Fruit fly (Drosophila melanogaster) whole organism, embryonic: ENCODE measurements around the gene Dok.
A peak's percentile ranks its signal among the peaks of the same experiment; 100 is the strongest.

Experiments used
- Bteb2 ChIP-seq: fragments of 200-800 bp; sonication (Bioruptor generic); optimal IDR thresholded peaks from 2 replicates; lab custom pipeline; 2016; ENCODE audit warnings: missing biosample characterization, missing genetic modification characterization
- CG10209 ChIP-seq: fragments of 200-800 bp; sonication (Bioruptor generic); optimal IDR thresholded peaks from 3 replicates; lab custom pipeline; 2017; ENCODE audit warnings: missing biosample characterization, mild to moderate bottlenecking, missing genetic modification characterization, missing genetic modification reagents
- CG10274 ChIP-seq: fragments of 200-800 bp; sonication (Bioruptor generic); optimal IDR thresholded peaks from 3 replicates; lab custom pipeline; 2017; ENCODE audit warnings: missing biosample characterization, mild to moderate bottlenecking, missing genetic modification characterization
- CG10565 ChIP-seq: fragments of 200-800 bp; sonication (Bioruptor generic); optimal IDR thresholded peaks from 3 replicates; lab custom pipeline; 2016; ENCODE audit warnings: missing biosample characterization, mild to moderate bottlenecking, missing genetic modification characterization
- CG10979 ChIP-seq: fragments of 200-800 bp; sonication (Bioruptor generic); optimal IDR thresholded peaks from 2 replicates; lab custom pipeline; 2018; ENCODE audit warnings: missing biosample characterization, mild to moderate bottlenecking, missing genetic modification characterization, moderate library complexity
- CG11247 ChIP-seq: fragments of 200-800 bp; sonication (Bioruptor generic); IDR thresholded peaks from 2 replicates; pipeline ENCODE4 v1.3.6; 2022; ENCODE audit warnings: missing biosample characterization, missing genetic modification characterization
- CG1233 ChIP-seq: fragments of 200-800 bp; sonication (Bioruptor generic); optimal IDR thresholded peaks from 4 replicates; lab custom pipeline; 2018; ENCODE audit warnings: missing biosample characterization, mild to moderate bottlenecking, missing genetic modification characterization
- CG12659 ChIP-seq: fragments of 200-800 bp; sonication (Bioruptor generic); optimal IDR thresholded peaks from 3 replicates; lab custom pipeline; 2017; ENCODE audit warnings: mild to moderate bottlenecking, missing biosample characterization, missing genetic modification reagents, missing genetic modification characterization
- CG14050 ChIP-seq: fragments of 200-800 bp; sonication (Bioruptor generic); IDR thresholded peaks from 3 replicates; pipeline ENCODE4 v1.3.6; 2022; ENCODE audit warnings: missing biosample characterization, missing genetic modification characterization
- CG14965 ChIP-seq: fragments of 200-800 bp; sonication (Bioruptor generic); optimal IDR thresholded peaks from 2 replicates; lab custom pipeline; 2016; ENCODE audit warnings: missing biosample characterization, missing genetic modification characterization, borderline replicate concordance
- CG15514 ChIP-seq: fragments of 200-800 bp; sonication (Bioruptor generic); optimal IDR thresholded peaks from 3 replicates; lab custom pipeline; 2017; ENCODE audit warnings: missing biosample characterization, missing genetic modification characterization, mild to moderate bottlenecking, moderate library complexity, missing genetic modification reagents
- CG2129 ChIP-seq: fragments of 200-800 bp; sonication (Bioruptor generic); IDR thresholded peaks from 2 replicates; pipeline ENCODE4 v1.3.6; 2022; ENCODE audit warnings: missing biosample characterization, missing genetic modification characterization; ENCODE audit not compliant: partially characterized antibody
- CG30431 ChIP-seq: fragments of 200-800 bp; sonication (Bioruptor generic); optimal IDR thresholded peaks from 2 replicates; lab custom pipeline; 2017; ENCODE audit warnings: missing biosample characterization, missing genetic modification characterization
- CG33557 ChIP-seq: fragments of 200-800 bp; sonication (Bioruptor generic); optimal IDR thresholded peaks from 2 replicates; lab custom pipeline; 2019; ENCODE audit warnings: missing biosample characterization, mild to moderate bottlenecking, missing genetic modification characterization, moderate library complexity
- CG4360 ChIP-seq: fragments of 200-800 bp; sonication (Bioruptor generic); IDR thresholded peaks from 2 replicates; pipeline ENCODE4 v1.3.6; 2022; ENCODE audit warnings: missing biosample characterization, missing genetic modification characterization
- CG4424 ChIP-seq: fragments of 200-800 bp; sonication (Bioruptor generic); optimal IDR thresholded peaks from 3 replicates; lab custom pipeline; 2016; ENCODE audit warnings: missing biosample characterization, missing genetic modification characterization
- CG4617 ChIP-seq: fragments of 200-800 bp; sonication (Bioruptor generic); optimal IDR thresholded peaks from 3 replicates; lab custom pipeline; 2016; ENCODE audit warnings: missing biosample characterization, missing genetic modification characterization, borderline replicate concordance
- CG4707 ChIP-seq: fragments of 200-800 bp; sonication (Bioruptor generic); optimal IDR thresholded peaks from 2 replicates; lab custom pipeline; 2018; ENCODE audit warnings: missing biosample characterization, mild to moderate bottlenecking, missing genetic modification characterization, moderate library complexity
- CG6765 ChIP-seq: fragments of 200-800 bp; sonication (Bioruptor generic); optimal IDR thresholded peaks from 3 replicates; lab custom pipeline; 2017; ENCODE audit warnings: missing biosample characterization, mild to moderate bottlenecking, missing genetic modification characterization
- CG7357 ChIP-seq: fragments of 200-800 bp; sonication (Bioruptor generic); IDR thresholded peaks from 3 replicates; pipeline ENCODE4 v1.3.6; 2022; ENCODE audit warnings: missing biosample characterization, missing genetic modification characterization
- CG8089 ChIP-seq: fragments of 200-800 bp; sonication (Bioruptor generic); optimal IDR thresholded peaks from 3 replicates; lab custom pipeline; 2016; ENCODE audit warnings: missing biosample characterization, missing genetic modification characterization
- CG8765 ChIP-seq: fragments of 200-800 bp; sonication (Bioruptor generic); IDR thresholded peaks from 2 replicates; pipeline ENCODE4 v1.3.6; 2022; ENCODE audit warnings: missing biosample characterization, missing genetic modification characterization
- CHES-1-like ChIP-seq: fragments of 200-800 bp; sonication (Bioruptor generic); optimal IDR thresholded peaks from 2 replicates; lab custom pipeline; 2016; ENCODE audit warnings: missing biosample characterization, missing genetic modification characterization
- Dip2 ChIP-seq: fragments of 200-800 bp; sonication (Bioruptor generic); IDR thresholded peaks from 2 replicates; pipeline ENCODE4 v1.3.6; 2022; ENCODE audit warnings: missing biosample characterization, missing genetic modification characterization
- Fer2 ChIP-seq: fragments of 200-800 bp; sonication (Bioruptor generic); optimal IDR thresholded peaks from 2 replicates; lab custom pipeline; 2018; ENCODE audit warnings: missing biosample characterization, mild to moderate bottlenecking, missing genetic modification characterization, moderate library complexity
- H2.0 ChIP-seq: fragments of 200-800 bp; sonication (Bioruptor generic); IDR thresholded peaks from 2 replicates; pipeline ENCODE4 v1.3.6; 2022; ENCODE audit warnings: missing biosample characterization, missing genetic modification characterization
- Lpt ChIP-seq: fragments of >200 bp; optimal IDR thresholded peaks from 2 replicates; lab custom pipeline; 2018; ENCODE audit warnings: missing biosample characterization, missing genetic modification characterization
- MESR4 ChIP-seq: fragments of 200-800 bp; sonication (Bioruptor generic); optimal IDR thresholded peaks from 2 replicates; lab custom pipeline; 2018; ENCODE audit warnings: missing biosample characterization, mild to moderate bottlenecking, missing genetic modification characterization, moderate library complexity
- Mes4 ChIP-seq: fragments of 200-800 bp; sonication (Bioruptor generic); optimal IDR thresholded peaks from 2 replicates; lab custom pipeline; 2016; ENCODE audit warnings: missing biosample characterization, missing genetic modification characterization
- NK7.1 ChIP-seq: fragments of 200-800 bp; sonication (Bioruptor generic); optimal IDR thresholded peaks from 3 replicates; lab custom pipeline; 2016; ENCODE audit warnings: missing biosample characterization, missing genetic modification characterization
- Oaz ChIP-seq: fragments of 200-800 bp; sonication (Bioruptor generic); IDR thresholded peaks from 2 replicates; pipeline ENCODE4 v1.3.6; 2022; ENCODE audit warnings: missing biosample characterization, missing genetic modification characterization
- Pdp1 ChIP-seq, 2 experiments: fragments of 200-800 bp; sonication (Bioruptor generic); optimal IDR thresholded peaks; 3 replicates each; lab custom pipeline; 2016; ENCODE audit warnings: missing biosample characterization in 2 of 2, missing genetic modification characterization in 2 of 2, mild to moderate bottlenecking in 1 of 2, moderate library complexity in 1 of 2
- Ravus ChIP-seq: fragments of 200-800 bp; sonication (Bioruptor generic); IDR thresholded peaks from 2 replicates; pipeline ENCODE4 v1.3.6; 2022; ENCODE audit warnings: missing biosample characterization, missing genetic modification characterization
- Rx ChIP-seq: fragments of 200-800 bp; sonication (Bioruptor generic); IDR thresholded peaks from 2 replicates; pipeline ENCODE4 v1.3.6; 2022; ENCODE audit warnings: missing biosample characterization, missing genetic modification characterization
- Scr ChIP-seq: fragments of 200-800 bp; sonication (Bioruptor generic); IDR thresholded peaks from 2 replicates; pipeline ENCODE4 v1.3.6; 2022; ENCODE audit warnings: missing biosample characterization, missing genetic modification characterization; ENCODE audit not compliant: partially characterized antibody
- btn ChIP-seq: fragments of 200-800 bp; sonication (Bioruptor generic); optimal IDR thresholded peaks from 2 replicates; lab custom pipeline; 2016; ENCODE audit warnings: missing biosample characterization, missing genetic modification characterization
- da ChIP-seq: fragments of 200-800 bp; sonication (Bioruptor generic); optimal IDR thresholded peaks from 2 replicates; lab custom pipeline; 2016; ENCODE audit warnings: missing biosample characterization, missing genetic modification characterization
- eyg ChIP-seq: fragments of 200-800 bp; sonication (Bioruptor generic); optimal IDR thresholded peaks from 3 replicates; lab custom pipeline; 2016; ENCODE audit warnings: missing biosample characterization, missing genetic modification characterization
- gcm ChIP-seq: fragments of 200-800 bp; sonication (Bioruptor generic); optimal IDR thresholded peaks from 2 replicates; lab custom pipeline; 2019; ENCODE audit warnings: missing biosample characterization, mild to moderate bottlenecking, missing genetic modification characterization, moderate library complexity
- ham ChIP-seq: fragments of 200-800 bp; sonication (Bioruptor generic); IDR thresholded peaks from 2 replicates; pipeline ENCODE4 v1.3.6; 2022; ENCODE audit warnings: missing biosample characterization, missing genetic modification characterization
- hbn ChIP-seq: fragments of 200-800 bp; sonication (Bioruptor generic); IDR thresholded peaks from 2 replicates; pipeline ENCODE4 v1.3.6; 2022; ENCODE audit warnings: missing biosample characterization, missing genetic modification characterization; ENCODE audit not compliant: partially characterized antibody
- kah ChIP-seq: fragments of 200-800 bp; sonication (Bioruptor generic); optimal IDR thresholded peaks from 2 replicates; lab custom pipeline; 2018; ENCODE audit warnings: missing biosample characterization, mild to moderate bottlenecking, missing genetic modification characterization
- maf-S ChIP-seq: fragments of 200-800 bp; sonication (Bioruptor generic); optimal IDR thresholded peaks from 2 replicates; lab custom pipeline; 2016; ENCODE audit warnings: missing biosample characterization, missing genetic modification characterization
- mirr ChIP-seq: fragments of 200-800 bp; sonication (Bioruptor generic); optimal IDR thresholded peaks from 3 replicates; lab custom pipeline; 2018; ENCODE audit warnings: missing biosample characterization, mild to moderate bottlenecking, missing genetic modification characterization
- mld ChIP-seq: fragments of 200-800 bp; sonication (Bioruptor generic); IDR thresholded peaks from 3 replicates; pipeline ENCODE4 v1.3.6; 2022; ENCODE audit warnings: missing biosample characterization, missing genetic modification characterization; ENCODE audit not compliant: partially characterized antibody
- oc ChIP-seq: fragments of 200-800 bp; sonication (Bioruptor generic); optimal IDR thresholded peaks from 2 replicates; lab custom pipeline; 2018; ENCODE audit warnings: missing biosample characterization, mild to moderate bottlenecking, missing genetic modification characterization, moderate library complexity
- run ChIP-seq: fragments of 200-800 bp; sonication (Bioruptor generic); optimal IDR thresholded peaks from 3 replicates; lab custom pipeline; 2018; ENCODE audit warnings: missing biosample characterization, mild to moderate bottlenecking, missing genetic modification characterization
- shn ChIP-seq: fragments of 200-800 bp; sonication (Bioruptor generic); optimal IDR thresholded peaks from 3 replicates; lab custom pipeline; 2016; ENCODE audit warnings: missing biosample characterization, missing genetic modification characterization
- sima ChIP-seq: fragments of 200-800 bp; sonication (Bioruptor generic); optimal IDR thresholded peaks from 2 replicates; lab custom pipeline; 2016; ENCODE audit warnings: missing biosample characterization, missing genetic modification characterization
- trem ChIP-seq: fragments of 200-800 bp; optimal IDR thresholded peaks from 3 replicates; lab custom pipeline; 2019; ENCODE audit warnings: missing biosample characterization, mild to moderate bottlenecking, missing genetic modification characterization, moderate library complexity
- ttk ChIP-seq: fragments of 200-800 bp; sonication (Bioruptor generic); IDR thresholded peaks from 2 replicates; pipeline ENCODE4 v2.1.2; 2022; ENCODE audit warnings: missing biosample characterization, missing genetic modification characterization
- tup ChIP-seq: fragments of 200-800 bp; sonication (Bioruptor generic); optimal IDR thresholded peaks from 2 replicates; lab custom pipeline; 2016; ENCODE audit warnings: missing biosample characterization, mild to moderate bottlenecking, missing genetic modification characterization, moderate library complexity

Gene Dok

DNA sequence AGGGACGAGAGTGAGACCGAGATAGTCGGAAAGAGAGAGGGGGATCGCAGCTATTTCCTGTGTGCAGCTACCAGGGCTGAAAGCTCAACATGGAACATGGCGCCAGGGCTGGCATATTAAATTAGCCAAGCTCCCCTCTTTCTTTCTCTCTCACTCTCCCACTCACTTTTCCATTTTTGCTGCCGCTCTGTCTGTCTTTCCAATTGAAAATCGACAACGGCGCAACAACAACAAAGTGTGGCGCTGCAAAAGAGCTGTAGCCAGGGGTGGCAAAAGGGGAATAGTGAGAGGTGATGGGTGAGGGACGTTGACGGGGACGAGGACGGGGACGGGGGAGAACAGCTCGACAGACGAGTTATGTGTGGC lies 23.7 kb upstream of the Dok start (continued):
- no peak for TF ChIP-seq CG7357 (GFP tag; lab: Robert Waterston, UW)
- no peak for TF ChIP-seq CG10274
- no peak for TF ChIP-seq oc
- TF ChIP-seq CG33557 (GFP tag; lab: Kevin White, UChicago): no peak
- TF ChIP-seq CG4617 (GFP tag; lab: Kevin White, UChicago): no peak
- no peak for TF ChIP-seq Ravus
- TF ChIP-seq CG1233 (GFP tag; lab: Kevin White, UChicago): no peak
- TF ChIP-seq mld: no peak
- no peak for TF ChIP-seq CG30431
- peak; percentile 69; the same call in 1 of the 2 replicates for TF ChIP-seq CG8765 (GFP tag; lab: Robert Waterston, UW)
- 0 out of 2 replicates have a peak, but pooled peaks have one; percentile 3 for TF ChIP-seq Rx (GFP tag; lab: Robert Waterston, UW)
- no peak for TF ChIP-seq btn (GFP tag; lab: Kevin White, UChicago)
- no peak for TF ChIP-seq run
- TF ChIP-seq CG14050 (GFP tag; lab: Robert Waterston, UW): no peak
- no peak for TF ChIP-seq CG8089 (GFP tag; lab: Kevin White, UChicago)
- no peak for TF ChIP-seq kah (GFP tag; lab: Kevin White, UChicago)
- TF ChIP-seq CG10979 (tag; lab: Kevin White, UChicago): no peak
- no peak for TF ChIP-seq hbn
- peak; percentile 90 for TF ChIP-seq CG4360
- no peak for TF ChIP-seq Scr (GFP tag; lab: Robert Waterston, UW)
- no peak for TF ChIP-seq Dip2 (GFP tag; lab: Robert Waterston, UW)
- TF ChIP-seq H2.0 (GFP tag; lab: Robert Waterston, UW): no peak
- TF ChIP-seq Lpt (GFP tag; lab: Kevin White, UChicago): no peak
- TF ChIP-seq Bteb2: no peak
- no peak for TF ChIP-seq NK7.1 (GFP tag; lab: Kevin White, UChicago)
- TF ChIP-seq CG12659 (GFP tag; lab: Kevin White, UChicago): peak; percentile 9
- TF ChIP-seq eyg (GFP tag; lab: Kevin White, UChicago): no peak
- TF ChIP-seq sima (GFP tag; lab: Kevin White, UChicago): no peak
- no peak for TF ChIP-seq Mes4 (GFP tag; lab: Kevin White, UChicago)
- TF ChIP-seq Pdp1 (GFP tag; optimal IDR thresholded peaks at IDR 0.05; lab: Kevin White, UChicago): no peak
- TF ChIP-seq Oaz (GFP tag; lab: Robert Waterston, UW): no peak
- no peak for TF ChIP-seq CG2129 (GFP tag; lab: Robert Waterston, UW)
- TF ChIP-seq CG10209: no peak
- TF ChIP-seq ham (GFP tag; lab: Robert Waterston, UW): no peak
- TF ChIP-seq MESR4 (GFP tag; lab: Kevin White, UChicago): no peak
- no peak for TF ChIP-seq CG10565 (GFP tag; lab: Kevin White, UChicago)
- TF ChIP-seq shn (GFP tag; lab: Kevin White, UChicago): no peak
- no peak for TF ChIP-seq Fer2 (tag; lab: Kevin White, UChicago)
- TF ChIP-seq CG4424 (GFP tag; lab: Kevin White, UChicago): no peak
- TF ChIP-seq CG11247 (GFP tag; lab: Robert Waterston, UW): no peak
- TF ChIP-seq trem: no peak
- TF ChIP-seq CG6765 (GFP tag; lab: Kevin White, UChicago): peak; percentile 23
- no peak for TF ChIP-seq tup
- TF ChIP-seq CG15514: no peak
- TF ChIP-seq CHES-1-like (GFP tag; lab: Kevin White, UChicago): no peak
- no peak for TF ChIP-seq maf-S (GFP tag; lab: Kevin White, UChicago)
- no peak for TF ChIP-seq gcm (GFP tag; lab: Kevin White, UChicago)
- TF ChIP-seq ttk: 0 out of 2 replicates have a peak, but pooled peaks have one; percentile 14
- TF ChIP-seq mirr (GFP tag; lab: Kevin White, UChicago): peak; percentile 31
- no peak for TF ChIP-seq CG4707 (GFP tag; lab: Kevin White, UChicago)
- no peak for TF ChIP-seq CG14965 (GFP tag; lab: Kevin White, UChicago)
- TF ChIP-seq da: no peak
